Fruit fly (Drosophila melanogaster): ENCODE data around the gene CG45095.

The CG45095 gene

dm6 chr3R:25069569-25069968 lies 32.8 kb upstream of the CG45095 start, which contains the start of the genes Stt3B and CG11839 (continued):
- TF ChIP-seq CG11398 (GFP tag; optimal IDR thresholded peaks at IDR 0.05) (peak; percentile 64), Ada2b (GFP tag; IDR thresholded peaks at IDR 0.05) (peak; percentile 58), CG3065 (GFP tag; optimal IDR thresholded peaks at IDR 0.05) (no peak), CG32767 (GFP tag; IDR thresholded peaks at IDR 0.05) (no peak), Ravus (GFP tag; IDR thresholded peaks at IDR 0.05) (no peak), grn (GFP tag; optimal IDR thresholded peaks at IDR 0.05) (no peak), gcm (GFP tag; optimal IDR thresholded peaks at IDR 0.05) (no peak), caup (GFP tag; optimal IDR thresholded peaks at IDR 0.05; ENCODE audit: severe bottlenecking) (no peak), CG13624 (GFP tag; optimal IDR thresholded peaks at IDR 0.05) (peak; percentile 84), CG15011 (GFP tag; optimal IDR thresholded peaks at IDR 0.05) (no peak), slbo (GFP tag; IDR thresholded peaks at IDR 0.05) (no peak; the same call in 1 of the 2 replicates), peb (GFP tag; IDR thresholded peaks at IDR 0.05) (peak; percentile 48; the same call in 1 of the 2 replicates), cato (GFP tag; optimal IDR thresholded peaks at IDR 0.05; ENCODE audit: borderline replicate concordance) (no peak), gcm2 (GFP tag; optimal IDR thresholded peaks at IDR 0.05) (peak; percentile 45), CG4617 (GFP tag; optimal IDR thresholded peaks at IDR 0.05; ENCODE audit: borderline replicate concordance) (peak; percentile 94), scrt (GFP tag; optimal IDR thresholded peaks at IDR 0.05) (no peak), CG4854 (GFP tag; optimal IDR thresholded peaks at IDR 0.05) (peak; percentile 59), CG5953 (GFP tag; IDR thresholded peaks at IDR 0.05) (no peak), al (GFP tag; IDR thresholded peaks at IDR 0.05) (peak; percentile 73), ind (GFP tag; optimal IDR thresholded peaks at IDR 0.05) (peak; percentile 81), cas (GFP tag; IDR thresholded peaks at IDR 0.05) (peak; percentile 10; the same call in 1 of the 2 replicates), pita (GFP tag; optimal IDR thresholded peaks at IDR 0.05) (no peak), CG9215 (GFP tag; IDR thresholded peaks at IDR 0.05) (no peak), HmgZ (tag; optimal IDR thresholded peaks at IDR 0.05) (peak; percentile 89), CG1024 (GFP tag; IDR thresholded peaks at IDR 0.05) (no peak), tup (GFP tag; optimal IDR thresholded peaks at IDR 0.05) (peak; percentile 19), wor (GFP tag; IDR thresholded peaks at IDR 0.05) (no peak), sens (GFP tag) (peak; percentile 96), unc-4 (GFP tag; IDR thresholded peaks at IDR 0.05; ENCODE audit: partially characterized antibody) (peak; percentile 97), CG17802 (tag; optimal IDR thresholded peaks at IDR 0.05) (no peak), Fer1 (GFP tag; optimal IDR thresholded peaks at IDR 0.05) (peak; percentile 76), sim (GFP tag; IDR thresholded peaks at IDR 0.05) (no peak), CG17385 (GFP tag; optimal IDR thresholded peaks at IDR 0.05) (no peak), CG7372 (GFP tag; IDR thresholded peaks at IDR 0.05) (peak; percentile 70), cad (GFP tag; optimal IDR thresholded peaks at IDR 0.05) (no peak), exex (tag; optimal IDR thresholded peaks at IDR 0.05) (no peak), Hr3 (GFP tag; optimal IDR thresholded peaks at IDR 0.05) (peak; percentile 78), Atf3 (GFP tag; optimal IDR thresholded peaks at IDR 0.05) (peak; percentile 45), CG14667 (GFP tag; IDR thresholded peaks at IDR 0.05) (no peak; the same call in 1 of the 2 replicates), CG10321 (GFP tag; IDR thresholded peaks at IDR 0.05) (no peak), repo (GFP tag; optimal IDR thresholded peaks at IDR 0.05) (peak; percentile 49), CG6689 (GFP tag; IDR thresholded peaks at IDR 0.05) (no peak; the same call in 1 of the 2 replicates), CG6813 (GFP tag; optimal IDR thresholded peaks at IDR 0.05) (no peak), hbn (GFP tag; IDR thresholded peaks at IDR 0.05; ENCODE audit: partially characterized antibody) (peak; percentile 92), Optix (GFP tag; IDR thresholded peaks at IDR 0.05) (peak; percentile 40; the same call in 1 of the 3 replicates), CG12769 (tag; optimal IDR thresholded peaks at IDR 0.05) (no peak), Ptx1 (GFP tag; IDR thresholded peaks at IDR 0.05) (no peak; the same call in 1 of the 2 replicates), crc (GFP tag; optimal IDR thresholded peaks at IDR 0.05) (peak; percentile 74), Scr (GFP tag; IDR thresholded peaks at IDR 0.05; ENCODE audit: partially characterized antibody) (peak; percentile 95), GATAe (GFP tag; conservative IDR thresholded peaks at IDR 0.05) (no peak), nom (GFP tag; optimal IDR thresholded peaks at IDR 0.05) (peak; percentile 24)

All from whole organism, embryonic.